Worm (Caenorhabditis elegans): Measurements from ENCODE around the gene C31C9.9.

ce11 chrII:13672057-13672456 lies 17.2 kb downstream of the C31C9.9 start:
- TF ChIP-seq dao-5 (tag; optimal IDR thresholded peaks at IDR 0.05) (no peak), him-1 (tag; optimal IDR thresholded peaks at IDR 0.05) (no peak)
